Worm (Caenorhabditis elegans) whole organism, L4 larva: ENCODE results near the gene fbxc-23.
A peak's percentile ranks its signal among the peaks of the same experiment; 100 is the strongest.

Experiments used
- aly-2 ChIP-seq: sonication (generic microtip); optimal IDR thresholded peaks from 2 replicates; lab custom pipeline; 2018; ENCODE audit warnings: missing biosample characterization, missing genetic modification characterization
- mep-1 ChIP-seq: fragments of 150-350 bp; sonication (generic microtip); optimal IDR thresholded peaks from 3 replicates; lab custom pipeline; 2014; ENCODE audit warnings: missing biosample characterization, missing genetic modification characterization
- mxl-2 ChIP-seq: fragments of 200-800 bp; sonication (Bioruptor generic); conservative IDR thresholded peaks from 2 replicates; pipeline ENCODE4 v1.3.6; 2022; ENCODE audit warnings: missing genetic modification reagents, missing genetic modification characterization, missing compliant biosample characterization
- sdz-12 ChIP-seq: fragments of 200-800 bp; sonication (Bioruptor generic); optimal IDR thresholded peaks from 2 replicates; lab custom pipeline; 2018; ENCODE audit warnings: mild to moderate bottlenecking, missing genetic modification characterization, missing compliant biosample characterization
- snpc-4 ChIP-seq: fragments of 150-350 bp; optimal IDR thresholded peaks from 2 replicates; lab custom pipeline; 2014; ENCODE audit warnings: missing biosample characterization, missing genetic modification characterization

ce11 chrII:13636596-13636995 is 40.2 kb upstream of the fbxc-23 start:
- TF ChIP-seq mep-1 (tag; lab: Kevin White, UChicago) (peak; percentile 18), mxl-2 (no peak), snpc-4 (tag; lab: Kevin White, UChicago) (no peak), sdz-12 (GFP tag; lab: Kevin White, UChicago) (no peak), aly-2 (tag; lab: Kevin White, UChicago) (no peak)
